Fruit fly (Drosophila melanogaster) S2 (cell line): Measurements from ENCODE around the gene mxc.

ENCODE experiments used
- CG8478 ChIP-seq: fragments of >200 bp; optimal IDR thresholded peaks from 2 replicates; lab custom pipeline; 2018
- CTCF ChIP-seq, 2 experiments: fragments of >200 bp; optimal IDR thresholded peaks; 2 replicates each; lab custom pipeline; 2018

DNA sequence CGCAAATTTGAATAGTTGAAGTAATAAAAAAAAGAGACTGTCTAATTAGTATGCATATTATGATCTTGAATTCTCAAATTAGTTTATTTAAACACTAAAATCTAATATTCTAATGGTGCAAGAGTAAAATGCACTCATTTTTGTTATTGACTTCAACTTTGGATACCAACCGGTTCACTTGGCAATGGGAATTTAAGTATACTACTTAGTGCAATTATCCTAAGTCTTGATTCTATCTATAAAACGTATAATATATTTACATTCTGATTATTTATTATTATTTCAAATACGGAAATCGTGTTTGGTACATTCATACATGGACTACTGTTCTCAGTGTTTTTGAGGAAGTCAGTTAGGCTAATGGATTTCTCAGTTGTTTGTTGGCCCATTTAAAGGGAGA lies 16.4 kb downstream of the mxc start, which contains the start of gene Gr8a:
- no peak for TF ChIP-seq CG8478 (lab: Kevin White, UChicago)
- no peak for TF ChIP-seq CTCF (optimal IDR thresholded peaks at IDR 0.05; lab: Kevin White, UChicago)
